Worm (Caenorhabditis elegans): Measurements from ENCODE around the gene T08D10.4.

T08D10.4 gene

ce11 chrX:11971323-11971722 lies 18.2 kb upstream of the T08D10.4 start (continued):
- no peak for TF ChIP-seq unc-3 (GFP tag; conservative IDR thresholded peaks at IDR 0.05)
- no peak for TF ChIP-seq unc-3 (tag; optimal IDR thresholded peaks at IDR 0.05)
- no peak for TF ChIP-seq T23F11.4 (GFP tag; optimal IDR thresholded peaks at IDR 0.05)

- TF ChIP-seq elt-2 (tag; optimal IDR thresholded peaks at IDR 0.05) (no peak), ref-2 (tag; optimal IDR thresholded peaks at IDR 0.05) (no peak), ceh-48 (tag; optimal IDR thresholded peaks at IDR 0.05) (no peak), pros-1 (tag; optimal IDR thresholded peaks at IDR 0.05) (no peak), lim-6 (tag; optimal IDR thresholded peaks at IDR 0.05) (no peak)
These were observed 16.4 kb upstream of the T08D10.4 start for ce11 chrX:11969554-11969953.

DNA sequence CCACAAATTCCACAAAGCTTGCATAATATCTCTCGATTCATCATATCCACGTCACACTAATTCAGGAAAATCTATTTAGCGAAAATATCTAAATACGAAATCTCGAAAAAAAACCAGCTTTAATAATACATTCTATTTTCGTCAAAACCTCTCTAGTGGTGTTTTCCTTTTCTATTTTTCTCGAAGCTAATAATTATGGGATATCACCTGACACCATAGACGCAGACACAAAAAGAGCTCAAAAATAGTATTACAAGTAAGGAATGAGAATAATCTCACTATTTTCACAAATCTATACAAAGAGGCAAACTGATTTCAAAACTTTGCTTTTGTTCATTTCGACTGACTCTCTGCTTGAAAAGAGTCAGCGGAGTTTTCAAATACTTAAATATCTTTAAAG lies 16.0 kb upstream of the T08D10.4 start:
- TF ChIP-seq fax-1 (tag; optimal IDR thresholded peaks at IDR 0.05), result no peak
- no peak for TF ChIP-seq fkh-10 (GFP tag; optimal IDR thresholded peaks at IDR 0.05)
- TF ChIP-seq sox-4 (tag; optimal IDR thresholded peaks at IDR 0.05), result no peak
- no peak for TF ChIP-seq zip-5 (tag; optimal IDR thresholded peaks at IDR 0.05)
- no peak for TF ChIP-seq fkh-6 (tag; optimal IDR thresholded peaks at IDR 0.05)
- TF ChIP-seq tbx-7 (tag; optimal IDR thresholded peaks at IDR 0.05), result no peak
- TF ChIP-seq ceh-22 (tag; optimal IDR thresholded peaks at IDR 0.05), result no peak
- TF ChIP-seq K09A11.1 (tag; optimal IDR thresholded peaks at IDR 0.05; ENCODE audit: insufficient read depth), result no peak
- TF ChIP-seq sdc-2 (tag; optimal IDR thresholded peaks at IDR 0.05), result no peak
- TF ChIP-seq dmd-4 (tag; optimal IDR thresholded peaks at IDR 0.05; ENCODE audit: borderline replicate concordance), result no peak
- TF ChIP-seq npax-4 (tag; optimal IDR thresholded peaks at IDR 0.05), result no peak
- no peak for TF ChIP-seq odd-2 (tag; optimal IDR thresholded peaks at IDR 0.05)
- no peak for TF ChIP-seq unc-55 (GFP tag; optimal IDR thresholded peaks at IDR 0.05)
- no peak for TF ChIP-seq unc-3 (GFP tag; conservative IDR thresholded peaks at IDR 0.05)
- TF ChIP-seq unc-3 (tag; optimal IDR thresholded peaks at IDR 0.05), result no peak
- TF ChIP-seq ceh-30 (tag; optimal IDR thresholded peaks at IDR 0.05), result no peak
- no peak for TF ChIP-seq sox-2 (GFP tag; IDR thresholded peaks at IDR 0.05)
- TF ChIP-seq hlh-30 (tag; optimal IDR thresholded peaks at IDR 0.05; ENCODE audit: insufficient read depth), result no peak
- no peak for TF ChIP-seq ceh-19 (GFP tag; optimal IDR thresholded peaks at IDR 0.05)

DNA sequence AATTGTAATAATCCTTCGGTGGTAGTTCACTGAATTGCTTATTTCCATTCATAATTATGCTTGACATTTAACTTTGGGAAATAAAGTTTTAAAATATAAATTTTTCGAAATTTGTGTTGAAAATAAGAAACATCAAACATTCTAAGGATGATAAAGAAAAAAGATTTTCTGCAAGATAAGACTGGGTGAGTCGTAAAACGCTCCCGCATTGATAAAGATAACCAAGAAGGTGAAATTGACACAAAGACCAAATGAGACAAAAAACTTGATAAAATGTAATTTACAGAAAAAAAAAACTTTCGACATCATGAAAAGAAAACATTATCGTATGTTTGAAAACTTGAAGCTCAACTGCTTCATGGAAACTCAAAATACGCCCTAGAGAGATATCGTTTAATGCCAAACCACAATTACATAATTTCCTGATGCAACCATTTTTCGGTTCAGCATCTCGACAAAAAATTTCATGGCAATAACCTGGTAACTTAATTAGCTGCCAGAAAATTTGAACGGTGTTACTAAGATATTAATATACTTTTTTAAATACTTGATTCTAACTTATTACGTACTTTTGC lies 15.0 kb upstream of the T08D10.4 start:
- no peak for TF ChIP-seq ceh-14 (tag; optimal IDR thresholded peaks at IDR 0.05)
- TF ChIP-seq elt-2 (tag; optimal IDR thresholded peaks at IDR 0.05), result peak; percentile 84
- no peak for TF ChIP-seq ceh-24 (tag; optimal IDR thresholded peaks at IDR 0.05)
- TF ChIP-seq hlh-8 (tag; optimal IDR thresholded peaks at IDR 0.05), result no peak
- no peak for TF ChIP-seq rnt-1 (tag; optimal IDR thresholded peaks at IDR 0.05)

DNA sequence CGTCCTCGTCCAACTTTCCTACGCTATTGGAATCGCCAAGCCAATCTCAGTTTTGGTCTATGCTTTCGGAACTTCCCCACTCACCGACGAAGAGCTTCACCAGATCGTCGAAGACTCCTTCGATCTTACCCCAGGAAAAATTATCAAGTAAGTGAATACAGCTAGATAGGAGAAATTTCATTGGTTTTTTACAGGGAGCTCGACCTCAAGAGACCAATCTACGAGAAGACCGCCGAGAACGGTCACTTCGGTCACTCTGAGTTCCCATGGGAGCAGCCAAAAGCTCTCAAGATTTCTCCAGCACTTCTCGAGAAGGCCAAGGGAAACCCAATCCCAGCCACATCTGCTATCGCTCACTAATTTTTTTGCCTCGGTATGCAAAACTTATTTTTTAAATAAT lies 13.9 kb upstream of the T08D10.4 start:
- no peak for TF ChIP-seq pqm-1 (tag; optimal IDR thresholded peaks at IDR 0.05)

ce11 chrX:11965663-11966304 lies 12.7 kb upstream of the T08D10.4 start, which contains the start of gene sams-1:
Gene sams-1 (plus strand): TSS chrX:11965962.
- TF ChIP-seq nfya-1 (tag; optimal IDR thresholded peaks at IDR 0.05) (peak; percentile 46), fax-1 (tag; optimal IDR thresholded peaks at IDR 0.05) (no peak), rnt-1 (tag; optimal IDR thresholded peaks at IDR 0.05) (peak; percentile 4)

Measured in whole organism, late embryonic.